Fruit fly (Drosophila melanogaster) whole organism, adult: ENCODE results near the gene CG6726.

Source experiments
- CG11617 ChIP-seq: fragments of 200-800 bp; sonication (Bioruptor generic); optimal IDR thresholded peaks from 2 replicates; lab custom pipeline; 2017; ENCODE audit warnings: mild to moderate bottlenecking, missing biosample characterization, missing genetic modification reagents, missing genetic modification characterization
- CG12768 ChIP-seq: fragments of 200-800 bp; sonication (Bioruptor generic); optimal IDR thresholded peaks from 2 replicates; lab custom pipeline; 2017; ENCODE audit warnings: missing biosample characterization, missing genetic modification characterization, mild to moderate bottlenecking, moderate library complexity, missing genetic modification reagents
- CG14711 ChIP-seq: fragments of 200-800 bp; sonication (Bioruptor generic); optimal IDR thresholded peaks from 2 replicates; lab custom pipeline; 2018; ENCODE audit warnings: missing biosample characterization, mild to moderate bottlenecking, missing genetic modification characterization, moderate library complexity
- CG1620 ChIP-seq: fragments of 200-800 bp; sonication (Bioruptor generic); optimal IDR thresholded peaks from 2 replicates; lab custom pipeline; 2016; ENCODE audit warnings: missing biosample characterization, missing genetic modification characterization
- CG33017 ChIP-seq: fragments of 200-800 bp; sonication (Bioruptor generic); optimal IDR thresholded peaks from 2 replicates; lab custom pipeline; 2018; ENCODE audit warnings: missing biosample characterization, mild to moderate bottlenecking, missing genetic modification characterization, moderate library complexity
- CG5204 ChIP-seq: fragments of 200-800 bp; sonication (Bioruptor generic); optimal IDR thresholded peaks from 2 replicates; lab custom pipeline; 2016; ENCODE audit warnings: missing biosample characterization, missing genetic modification characterization
- CG7045 ChIP-seq: fragments of 200-800 bp; sonication (Bioruptor generic); optimal IDR thresholded peaks from 2 replicates; lab custom pipeline; 2017; ENCODE audit warnings: missing biosample characterization, mild to moderate bottlenecking, missing genetic modification characterization
- CG7101 ChIP-seq: fragments of 200-800 bp; sonication (Bioruptor generic); optimal IDR thresholded peaks from 2 replicates; lab custom pipeline; 2018; ENCODE audit warnings: missing biosample characterization, mild to moderate bottlenecking, missing genetic modification characterization, moderate library complexity
- Clk ChIP-seq: fragments of 200-800 bp; sonication (Bioruptor generic); optimal IDR thresholded peaks from 2 replicates; lab custom pipeline; 2017; ENCODE audit warnings: missing biosample characterization, missing genetic modification characterization
- Crg-1 ChIP-seq: fragments of 200-800 bp; sonication (Bioruptor generic); optimal IDR thresholded peaks from 2 replicates; lab custom pipeline; 2016; ENCODE audit warnings: missing biosample characterization, missing genetic modification characterization
- Hr96 ChIP-seq: fragments of 200-800 bp; sonication (Bioruptor generic); optimal IDR thresholded peaks from 2 replicates; lab custom pipeline; 2016; ENCODE audit warnings: missing biosample characterization, missing genetic modification characterization
- Mnt ChIP-seq: fragments of 200-800 bp; sonication (Bioruptor generic); optimal IDR thresholded peaks from 2 replicates; lab custom pipeline; 2016; ENCODE audit warnings: missing biosample characterization, mild to moderate bottlenecking, missing genetic modification characterization
- bab1 ChIP-seq: fragments of 200-800 bp; sonication (Bioruptor generic); optimal IDR thresholded peaks from 3 replicates; lab custom pipeline; 2019; ENCODE audit warnings: missing biosample characterization, mild to moderate bottlenecking, missing genetic modification characterization, moderate library complexity
- cic ChIP-seq: fragments of 200-800 bp; sonication (Bioruptor generic); optimal IDR thresholded peaks from 2 replicates; lab custom pipeline; 2017; ENCODE audit warnings: missing biosample characterization, mild to moderate bottlenecking, missing genetic modification characterization, moderate library complexity
- cnc ChIP-seq, 2 experiments: fragments of >200 bp; optimal IDR thresholded peaks; 2 replicates each; lab custom pipeline; 2017
- kay ChIP-seq: fragments of 200-800 bp; sonication (Bioruptor generic); peaks from one replicate; lab custom pipeline; 2016; ENCODE audit warnings: missing biosample characterization, missing genetic modification characterization, borderline replicate concordance
- ovo ChIP-seq: fragments of 200-800 bp; sonication (Bioruptor generic); optimal IDR thresholded peaks from 2 replicates; lab custom pipeline; 2016; ENCODE audit warnings: missing biosample characterization, missing genetic modification characterization
- pad ChIP-seq: fragments of 200-800 bp; sonication (Bioruptor generic); optimal IDR thresholded peaks from 3 replicates; lab custom pipeline; 2017; ENCODE audit warnings: missing biosample characterization, missing genetic modification characterization, mild to moderate bottlenecking, moderate library complexity, missing genetic modification reagents
- tj ChIP-seq: fragments of 200-800 bp; sonication (Bioruptor generic); optimal IDR thresholded peaks from 3 replicates; lab custom pipeline; 2017; ENCODE audit warnings: missing biosample characterization, mild to moderate bottlenecking, missing genetic modification characterization, moderate library complexity
- toe ChIP-seq: fragments of 200-800 bp; sonication (Bioruptor generic); optimal IDR thresholded peaks from 2 replicates; lab custom pipeline; 2016; ENCODE audit warnings: missing biosample characterization, missing genetic modification characterization

CG6726 gene

dm6 chr3R:23091586-23092228 is at the start of gene CG6726, which contains the start of gene CG17110:
TSS of gene CG6726 (plus strand) at chr3R:23091724.
TSS of gene CG17110 (plus strand) at chr3R:23091724.
- TF ChIP-seq CG5204 (no peak), kay (peak; percentile 66), CG7045 (GFP tag; lab: Kevin White, UChicago) (no peak), cic (GFP tag; lab: Kevin White, UChicago) (no peak), CG7101 (tag; lab: Kevin White, UChicago) (no peak), Hr96 (GFP tag; lab: Kevin White, UChicago) (peak; percentile 15), tj (no peak), toe (GFP tag; lab: Kevin White, UChicago) (peak; percentile 1), cnc (optimal IDR thresholded peaks at IDR 0.05; lab: Kevin White, UChicago) (no peak), Clk (GFP tag; lab: Kevin White, UChicago) (no peak), bab1 (no peak), CG12768 (GFP tag; lab: Kevin White, UChicago) (no peak), CG11617 (GFP tag; lab: Kevin White, UChicago) (no peak), Mnt (GFP tag; lab: Kevin White, UChicago) (peak; percentile 21), Crg-1 (GFP tag; lab: Kevin White, UChicago) (no peak), CG33017 (tag; lab: Kevin White, UChicago) (no peak), CG1620 (GFP tag; lab: Kevin White, UChicago) (no peak), CG14711 (tag; lab: Kevin White, UChicago) (no peak), ovo (no peak), pad (GFP tag; lab: Kevin White, UChicago) (no peak)

DNA sequence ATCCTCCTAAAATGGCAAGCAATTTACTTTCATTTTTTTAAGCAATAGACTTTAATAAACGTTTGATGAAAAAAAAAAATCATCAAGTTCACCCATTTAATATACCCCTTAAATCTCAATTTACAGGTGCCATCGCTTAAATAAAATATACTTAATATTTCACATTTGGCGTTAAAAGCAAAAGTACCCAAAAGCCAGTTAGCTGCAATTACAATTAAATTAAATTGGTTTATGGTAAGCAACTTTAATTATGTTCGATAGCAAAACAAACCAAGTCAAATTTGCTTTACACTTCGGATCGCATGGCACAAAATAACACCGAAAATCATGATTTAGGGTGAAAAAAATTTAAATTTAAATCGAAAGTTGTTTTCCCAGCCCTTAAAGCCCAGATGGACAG is 49.6 kb upstream of the CG6726 start, which contains the start of gene CG13838:
TSS of gene CG13838 (plus strand) at position 301 of the 400 bp plus-strand sequence.
- TF ChIP-seq Clk (GFP tag; lab: Kevin White, UChicago) (no peak), Crg-1 (GFP tag; lab: Kevin White, UChicago) (no peak), CG5204 (no peak), CG11617 (GFP tag; lab: Kevin White, UChicago) (no peak), Hr96 (GFP tag; lab: Kevin White, UChicago) (no peak), bab1 (no peak), cnc (optimal IDR thresholded peaks at IDR 0.05; lab: Kevin White, UChicago) (no peak), CG1620 (GFP tag; lab: Kevin White, UChicago) (no peak), CG12768 (GFP tag; lab: Kevin White, UChicago) (no peak), ovo (no peak), CG7101 (tag; lab: Kevin White, UChicago) (no peak), kay (no peak), toe (GFP tag; lab: Kevin White, UChicago) (no peak), pad (GFP tag; lab: Kevin White, UChicago) (no peak), CG7045 (GFP tag; lab: Kevin White, UChicago) (no peak), Mnt (GFP tag; lab: Kevin White, UChicago) (no peak), cic (GFP tag; lab: Kevin White, UChicago) (no peak), CG33017 (tag; lab: Kevin White, UChicago) (no peak)

DNA sequence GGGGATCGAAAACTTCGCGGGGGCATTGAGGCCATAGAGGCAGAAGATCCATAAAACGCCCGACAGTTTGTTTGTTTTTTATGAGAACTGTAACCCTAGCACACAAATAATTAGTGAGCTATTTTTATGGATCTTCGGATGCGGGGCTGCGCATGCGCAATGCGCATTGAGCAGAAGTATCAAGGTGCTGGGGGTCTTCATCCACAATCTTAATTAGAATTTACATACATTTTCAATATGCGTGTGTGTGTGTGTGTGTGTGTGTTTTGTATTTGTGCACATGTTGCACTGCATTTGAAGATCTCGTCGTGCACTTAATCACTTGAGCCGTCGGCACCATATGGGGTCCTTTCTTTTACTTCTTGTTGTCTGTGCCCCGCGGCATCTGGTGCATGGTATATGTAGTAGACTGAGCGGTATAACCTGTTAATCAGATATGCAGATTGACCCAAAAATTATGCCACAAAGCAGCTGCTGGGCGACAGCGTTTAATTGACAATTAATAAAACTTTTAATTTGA is 48.7 kb upstream of the CG6726 start:
- TF ChIP-seq bab1 (no peak), CG5204 (no peak), CG1620 (GFP tag; lab: Kevin White, UChicago) (no peak), cic (GFP tag; lab: Kevin White, UChicago) (no peak), Clk (GFP tag; lab: Kevin White, UChicago) (no peak), CG11617 (GFP tag; lab: Kevin White, UChicago) (no peak), Hr96 (GFP tag; lab: Kevin White, UChicago) (no peak), CG33017 (tag; lab: Kevin White, UChicago) (no peak), toe (GFP tag; lab: Kevin White, UChicago) (no peak), tj (no peak)

DNA sequence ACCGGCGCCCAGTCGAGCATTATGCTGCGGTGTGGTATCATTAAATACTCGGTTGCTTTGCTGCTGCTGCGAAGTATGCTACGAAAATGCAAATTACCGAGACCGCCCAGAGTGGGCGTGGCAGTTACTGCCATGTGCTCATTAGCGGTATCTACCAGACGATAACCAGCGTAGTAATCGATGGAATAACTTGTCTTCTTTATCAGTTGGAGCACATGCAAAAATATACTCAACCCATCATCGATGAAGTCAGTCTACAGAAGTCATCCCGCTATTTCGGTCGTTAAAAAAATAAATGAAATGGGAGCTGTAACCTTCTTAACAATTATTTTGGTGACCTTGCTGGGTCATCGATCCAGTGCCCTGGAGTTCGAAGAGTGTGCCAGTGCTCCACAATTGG is 47.8 kb upstream of the CG6726 start, which contains the start of gene CG13837:
TSS of gene CG13837 (plus strand) at position 301 of the 400 bp plus-strand sequence.
- no peak for TF ChIP-seq CG5204
- no peak for TF ChIP-seq cic (GFP tag; lab: Kevin White, UChicago)
- no peak for TF ChIP-seq CG1620 (GFP tag; lab: Kevin White, UChicago)
- TF ChIP-seq tj, result no peak
- TF ChIP-seq ovo, result no peak
- TF ChIP-seq Crg-1 (GFP tag; lab: Kevin White, UChicago), result no peak
- no peak for TF ChIP-seq CG11617 (GFP tag; lab: Kevin White, UChicago)
- TF ChIP-seq CG7101 (tag; lab: Kevin White, UChicago), result no peak
- TF ChIP-seq cnc (optimal IDR thresholded peaks at IDR 0.05; lab: Kevin White, UChicago), result no peak
- no peak for TF ChIP-seq Hr96 (GFP tag; lab: Kevin White, UChicago)
- no peak for TF ChIP-seq toe (GFP tag; lab: Kevin White, UChicago)
- no peak for TF ChIP-seq CG7045 (GFP tag; lab: Kevin White, UChicago)
- no peak for TF ChIP-seq pad (GFP tag; lab: Kevin White, UChicago)

DNA sequence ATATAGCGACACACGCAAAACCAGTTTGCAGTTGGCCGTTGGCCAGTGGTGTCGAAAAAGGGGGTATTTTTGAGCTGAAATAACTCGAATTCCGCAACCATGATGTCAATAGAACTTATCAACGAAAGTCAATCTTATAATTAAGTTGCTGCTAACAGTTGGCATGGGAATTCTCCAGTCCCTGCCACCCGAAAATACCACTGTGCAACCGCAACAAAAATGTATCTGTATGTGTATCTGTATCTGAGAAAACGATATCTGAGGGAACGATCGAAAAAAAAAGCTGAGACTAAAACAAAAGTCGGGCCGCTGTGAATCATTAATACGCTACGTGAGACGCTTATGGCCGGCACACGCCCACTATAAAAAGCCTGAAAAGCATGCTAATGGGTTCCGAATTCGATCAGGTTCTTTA is 45.0 kb upstream of the CG6726 start:
- TF ChIP-seq CG7101 (tag; lab: Kevin White, UChicago) (peak; percentile 10), Hr96 (GFP tag; lab: Kevin White, UChicago) (peak; percentile 7), cic (GFP tag; lab: Kevin White, UChicago) (no peak), CG33017 (tag; lab: Kevin White, UChicago) (peak; percentile 33), CG7045 (GFP tag; lab: Kevin White, UChicago) (peak; percentile 9), CG12768 (GFP tag; lab: Kevin White, UChicago) (peak; percentile 24), kay (no peak), bab1 (no peak), CG5204 (peak; percentile 25)
